Worm (Caenorhabditis elegans): Measurements from ENCODE around the gene F28B4.3.

ce11 chrX:3280130-3280529 is 44.9 kb upstream of the F28B4.3 start, which contains the start of gene K09C4.10:
- TF ChIP-seq ztf-11 (tag; optimal IDR thresholded peaks at IDR 0.05) (no peak), hlh-1 (tag; optimal IDR thresholded peaks at IDR 0.05) (no peak), elt-3 (tag; optimal IDR thresholded peaks at IDR 0.05) (no peak), snpc-4 (tag; optimal IDR thresholded peaks at IDR 0.05) (no peak), nhr-28 (tag; optimal IDR thresholded peaks at IDR 0.05) (no peak), pha-4 (tag; optimal IDR thresholded peaks at IDR 0.05) (no peak), ceh-39 (tag; optimal IDR thresholded peaks at IDR 0.05) (no peak), unc-39 (tag; optimal IDR thresholded peaks at IDR 0.05) (no peak), nhr-2 (tag; optimal IDR thresholded peaks at IDR 0.05) (no peak), unc-62 (GFP tag; optimal IDR thresholded peaks at IDR 0.05) (no peak), nhr-237 (tag; optimal IDR thresholded peaks at IDR 0.05) (no peak), lin-13 (tag; optimal IDR thresholded peaks at IDR 0.05) (no peak), nhr-76 (tag; optimal IDR thresholded peaks at IDR 0.05) (no peak), tbx-8 (GFP tag; optimal IDR thresholded peaks at IDR 0.05) (no peak)

Measured in whole organism, mixed stage, embryonic.